Worm (Caenorhabditis elegans): Measurements from ENCODE around the gene dyf-4.

Gene dyf-4

ce11 chrV:12563187-12563586 is 37.6 kb upstream of the dyf-4 start, which contains the start of gene mrps-5:
Gene mrps-5 (plus strand): TSS chrV:12563487.
- TF ChIP-seq nhr-12 (tag; optimal IDR thresholded peaks at IDR 0.05) (no peak), Y55F3AM.14 (GFP tag; optimal IDR thresholded peaks at IDR 0.05) (no peak), skn-1 (tag; optimal IDR thresholded peaks at IDR 0.05) (no peak), nhr-6 (tag; optimal IDR thresholded peaks at IDR 0.05) (no peak), nhr-129 (tag; optimal IDR thresholded peaks at IDR 0.05) (no peak), unc-55 (GFP tag; optimal IDR thresholded peaks at IDR 0.05) (no peak), unc-39 (tag; optimal IDR thresholded peaks at IDR 0.05) (no peak), egl-27 (tag; optimal IDR thresholded peaks at IDR 0.05) (no peak), mab-5 (tag; optimal IDR thresholded peaks at IDR 0.05) (no peak), lin-13 (GFP tag; optimal IDR thresholded peaks at IDR 0.05) (no peak), ztf-11 (tag; optimal IDR thresholded peaks at IDR 0.05) (no peak), lsy-2 (tag; optimal IDR thresholded peaks at IDR 0.05) (no peak), R02D3.7 (tag; optimal IDR thresholded peaks at IDR 0.05) (no peak), sma-3 (GFP tag; optimal IDR thresholded peaks at IDR 0.05) (no peak), gmeb-1 (tag; optimal IDR thresholded peaks at IDR 0.05) (no peak), zag-1 (tag; optimal IDR thresholded peaks at IDR 0.05) (no peak), fos-1 (tag; optimal IDR thresholded peaks at IDR 0.05) (no peak), ztf-1 (GFP tag; conservative IDR thresholded peaks at IDR 0.05) (no peak)

ce11 chrV:12560328-12560782 is 34.8 kb upstream of the dyf-4 start, which contains the start of gene sel-1:
Gene sel-1 (plus strand): TSS chrV:12560732.
- TF ChIP-seq nhr-129 (tag; optimal IDR thresholded peaks at IDR 0.05): no peak
- no peak for TF ChIP-seq nhr-10 (tag; optimal IDR thresholded peaks at IDR 0.05)
- TF ChIP-seq sma-3 (GFP tag; optimal IDR thresholded peaks at IDR 0.05): no peak
- TF ChIP-seq fos-1 (tag; optimal IDR thresholded peaks at IDR 0.05): no peak
- TF ChIP-seq aly-2 (tag; optimal IDR thresholded peaks at IDR 0.05): no peak
- no peak for TF ChIP-seq elt-1 (tag; optimal IDR thresholded peaks at IDR 0.05)
- peak; percentile 1 to 19 for TF ChIP-seq lsy-2 (tag; optimal IDR thresholded peaks at IDR 0.05)
- no peak for TF ChIP-seq sem-4 (tag; optimal IDR thresholded peaks at IDR 0.05)
- TF ChIP-seq unc-55 (GFP tag; optimal IDR thresholded peaks at IDR 0.05): peak; percentile 31
- no peak for TF ChIP-seq ztf-1 (GFP tag; conservative IDR thresholded peaks at IDR 0.05)
- TF ChIP-seq C34F6.9 (tag; optimal IDR thresholded peaks at IDR 0.05): peak; percentile 48
- TF ChIP-seq lin-13 (GFP tag; optimal IDR thresholded peaks at IDR 0.05): no peak
- TF ChIP-seq alr-1 (tag; optimal IDR thresholded peaks at IDR 0.05): no peak

- TF ChIP-seq crh-2 (tag; optimal IDR thresholded peaks at IDR 0.05) (no peak), sma-9 (GFP tag; optimal IDR thresholded peaks at IDR 0.05) (peak; percentile 41), sma-9 (tag; optimal IDR thresholded peaks at IDR 0.05) (no peak), sma-3 (GFP tag; optimal IDR thresholded peaks at IDR 0.05) (peak; percentile 32), nhr-21 (tag; optimal IDR thresholded peaks at IDR 0.05) (peak; percentile 70), ama-1 (optimal IDR thresholded peaks at IDR 0.05) (peak; percentile 10), gmeb-1 (tag; optimal IDR thresholded peaks at IDR 0.05) (peak; percentile 8), unc-55 (GFP tag; optimal IDR thresholded peaks at IDR 0.05) (no peak)
Measured at ce11 chrV:12556904-12557303, 31.4 kb upstream of the dyf-4 start.

- no peak for TF ChIP-seq lsy-2 (tag; optimal IDR thresholded peaks at IDR 0.05)
- TF ChIP-seq unc-39 (tag; optimal IDR thresholded peaks at IDR 0.05): no peak
- no peak for TF ChIP-seq R02D3.7 (tag; optimal IDR thresholded peaks at IDR 0.05)
- TF ChIP-seq nhr-12 (tag; optimal IDR thresholded peaks at IDR 0.05): no peak
- TF ChIP-seq elt-1 (tag; optimal IDR thresholded peaks at IDR 0.05): no peak
- no peak for TF ChIP-seq ceh-82 (tag; optimal IDR thresholded peaks at IDR 0.05)
- TF ChIP-seq nhr-21 (tag; optimal IDR thresholded peaks at IDR 0.05): peak; percentile 58
- TF ChIP-seq sma-3 (GFP tag; optimal IDR thresholded peaks at IDR 0.05): peak; percentile 78
- no peak for TF ChIP-seq lin-11 (tag; optimal IDR thresholded peaks at IDR 0.05)
- no peak for TF ChIP-seq unc-62 (GFP tag; optimal IDR thresholded peaks at IDR 0.05)
- no peak for TF ChIP-seq zag-1 (tag; optimal IDR thresholded peaks at IDR 0.05)
- TF ChIP-seq nhr-23 (tag; optimal IDR thresholded peaks at IDR 0.05): no peak
- no peak for TF ChIP-seq aly-2 (tag; optimal IDR thresholded peaks at IDR 0.05)
- peak; percentile 51 for TF ChIP-seq sma-9 (GFP tag; optimal IDR thresholded peaks at IDR 0.05)
- no peak for TF ChIP-seq sma-9 (tag; optimal IDR thresholded peaks at IDR 0.05)
- no peak for TF ChIP-seq nhr-77 (tag; optimal IDR thresholded peaks at IDR 0.05)
- TF ChIP-seq unc-55 (GFP tag; optimal IDR thresholded peaks at IDR 0.05): no peak
- peak; percentile 47 for TF ChIP-seq nhr-129 (tag; optimal IDR thresholded peaks at IDR 0.05)
- TF ChIP-seq ceh-16 (tag; optimal IDR thresholded peaks at IDR 0.05): no peak
- no peak for TF ChIP-seq lin-13 (GFP tag; optimal IDR thresholded peaks at IDR 0.05)
- TF ChIP-seq blmp-1 (tag; optimal IDR thresholded peaks at IDR 0.05; ENCODE audit: insufficient read depth): peak; percentile 38
- no peak for TF ChIP-seq ztf-11 (tag; optimal IDR thresholded peaks at IDR 0.05)
- TF ChIP-seq gmeb-1 (tag; optimal IDR thresholded peaks at IDR 0.05): peak; percentile 13
- no peak for TF ChIP-seq skn-1 (tag; optimal IDR thresholded peaks at IDR 0.05)
- peak; percentile 24 for TF ChIP-seq ama-1 (optimal IDR thresholded peaks at IDR 0.05)
- TF ChIP-seq egl-27 (tag; optimal IDR thresholded peaks at IDR 0.05): no peak
- TF ChIP-seq nhr-6 (tag; optimal IDR thresholded peaks at IDR 0.05): no peak
- no peak for TF ChIP-seq lin-39 (tag; optimal IDR thresholded peaks at IDR 0.05)
- no peak for TF ChIP-seq F13H6.1 (tag; optimal IDR thresholded peaks at IDR 0.05)
- TF ChIP-seq nhr-10 (tag; optimal IDR thresholded peaks at IDR 0.05): no peak
- no peak for TF ChIP-seq nhr-237 (tag; optimal IDR thresholded peaks at IDR 0.05)
- TF ChIP-seq peb-1 (tag; optimal IDR thresholded peaks at IDR 0.05): no peak
- no peak for TF ChIP-seq elt-3 (tag; optimal IDR thresholded peaks at IDR 0.05)
- TF ChIP-seq Y55F3AM.14 (GFP tag; optimal IDR thresholded peaks at IDR 0.05): no peak
- TF ChIP-seq alr-1 (tag; optimal IDR thresholded peaks at IDR 0.05): no peak
Measured at ce11 chrV:12555872-12556271, 30.3 kb upstream of the dyf-4 start.

Data from whole organism, L2 larva.